Worm (Caenorhabditis elegans): ENCODE measurements around the gene clec-202.

DNA sequence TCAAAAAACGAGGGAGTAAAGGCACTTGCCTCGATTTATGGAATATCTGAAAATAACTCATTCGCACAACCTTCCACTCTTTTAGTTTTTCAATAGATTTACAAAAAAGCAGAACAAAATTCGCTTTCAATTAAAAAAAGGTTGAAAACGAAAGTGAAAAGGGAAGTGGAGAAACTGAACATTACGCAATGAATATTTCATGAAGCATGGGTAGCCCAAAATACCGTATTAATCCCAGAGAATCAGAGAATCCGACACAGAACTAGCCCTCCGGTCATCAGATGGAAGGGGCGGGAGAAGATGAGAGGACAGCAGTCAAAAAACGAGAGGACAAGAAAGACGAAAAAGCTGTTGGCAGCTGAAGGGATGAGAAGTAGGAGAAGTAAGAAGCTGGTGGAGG is 10.2 kb downstream of the clec-202 start, which contains the start of gene C30H6.5:
- TF ChIP-seq nhr-237 (tag; optimal IDR thresholded peaks at IDR 0.05), result no peak
- TF ChIP-seq mep-1 (tag; optimal IDR thresholded peaks at IDR 0.05), result no peak
- TF ChIP-seq zip-8 (tag; optimal IDR thresholded peaks at IDR 0.05), result peak; percentile 7
- TF ChIP-seq cnd-1 (tag; optimal IDR thresholded peaks at IDR 0.05), result no peak
- TF ChIP-seq unc-39 (tag; optimal IDR thresholded peaks at IDR 0.05), result no peak
- TF ChIP-seq unc-62 (GFP tag; optimal IDR thresholded peaks at IDR 0.05), result no peak
- no peak for TF ChIP-seq lin-13 (tag; optimal IDR thresholded peaks at IDR 0.05)
- TF ChIP-seq lin-32 (GFP tag; optimal IDR thresholded peaks at IDR 0.05), result no peak
- no peak for TF ChIP-seq nhr-12 (tag; optimal IDR thresholded peaks at IDR 0.05)

All from whole organism, mixed stage, embryonic.